Worm (Caenorhabditis elegans) whole organism, L4/young adult: Measurements from ENCODE around the gene F09E10.6.
A peak's percentile ranks its signal among the peaks of the same experiment; 100 is the strongest.

Experiments used
- W03F9.2 ChIP-seq: fragments of 150-350 bp; optimal IDR thresholded peaks from 2 replicates; lab custom pipeline; 2014; ENCODE audit warnings: missing biosample characterization, missing genetic modification characterization
- dao-5 ChIP-seq: sonication (generic microtip); optimal IDR thresholded peaks from 2 replicates; lab custom pipeline; 2016; ENCODE audit warnings: missing genotype, missing genetic modification characterization, moderate library complexity, missing compliant biosample characterization
- him-1 ChIP-seq: sonication (generic microtip); optimal IDR thresholded peaks from 2 replicates; lab custom pipeline; 2016; ENCODE audit warnings: missing genotype, missing genetic modification reagents, missing genetic modification characterization, missing compliant biosample characterization

F09E10.6 gene

ce11 chrX:1497581-1497980 lies at the start of gene F09E10.6:
Gene F09E10.6 (minus strand): TSS chrX:1497681.
- TF ChIP-seq W03F9.2 (no peak), him-1 (tag; lab: Kevin White, UChicago) (no peak), dao-5 (tag; lab: Kevin White, UChicago) (no peak)

- TF ChIP-seq dao-5 (tag; lab: Kevin White, UChicago) (no peak), him-1 (tag; lab: Kevin White, UChicago) (no peak), W03F9.2 (no peak)
Measured at ce11 chrX:1546878-1547555, 49.5 kb upstream of the F09E10.6 start, which contains the start of gene K06A9.1. Gene K06A9.1 (plus strand): TSS chrX:1547505.

ce11 chrX:1543432-1543831 lies 46.0 kb upstream of the F09E10.6 start:
- TF ChIP-seq him-1 (tag; lab: Kevin White, UChicago) (no peak), W03F9.2 (no peak), dao-5 (tag; lab: Kevin White, UChicago) (no peak)

- TF ChIP-seq him-1 (tag; lab: Kevin White, UChicago) (no peak), W03F9.2 (no peak), dao-5 (tag; lab: Kevin White, UChicago) (no peak)
Measured at ce11 chrX:1541072-1541471, 43.6 kb upstream of the F09E10.6 start.

ce11 chrX:1538830-1539229 lies 41.3 kb upstream of the F09E10.6 start:
- TF ChIP-seq W03F9.2 (no peak), dao-5 (tag; lab: Kevin White, UChicago) (no peak), him-1 (tag; lab: Kevin White, UChicago) (no peak)

ce11 chrX:1536138-1536537 lies 38.7 kb upstream of the F09E10.6 start, which contains the start of gene K06A9.2:
Gene K06A9.2 (plus strand): TSS chrX:1536366.
- TF ChIP-seq dao-5 (tag; lab: Kevin White, UChicago) (no peak), W03F9.2 (no peak), him-1 (tag; lab: Kevin White, UChicago) (no peak)

- TF ChIP-seq W03F9.2 = no peak
- TF ChIP-seq him-1 (tag; lab: Kevin White, UChicago) = no peak
- no peak for TF ChIP-seq dao-5 (tag; lab: Kevin White, UChicago)
Measured at ce11 chrX:1535261-1535660, 37.8 kb upstream of the F09E10.6 start, which contains the start of gene K06A9.3. Gene K06A9.3 (minus strand): TSS chrX:1535361.

ce11 chrX:1529013-1529412 lies 31.5 kb upstream of the F09E10.6 start:
- TF ChIP-seq dao-5 (tag; lab: Kevin White, UChicago) = no peak
- TF ChIP-seq him-1 (tag; lab: Kevin White, UChicago) = peak; percentile 37

ce11 chrX:1528107-1528506 lies 30.6 kb upstream of the F09E10.6 start:
- TF ChIP-seq him-1 (tag; lab: Kevin White, UChicago) (no peak), W03F9.2 (no peak), dao-5 (tag; lab: Kevin White, UChicago) (no peak)

- no peak for TF ChIP-seq W03F9.2
- no peak for TF ChIP-seq him-1 (tag; lab: Kevin White, UChicago)
- no peak for TF ChIP-seq dao-5 (tag; lab: Kevin White, UChicago)
Measured at ce11 chrX:1527338-1527737, 29.9 kb upstream of the F09E10.6 start.

- no peak for TF ChIP-seq W03F9.2
- no peak for TF ChIP-seq him-1 (tag; lab: Kevin White, UChicago)
- TF ChIP-seq dao-5 (tag; lab: Kevin White, UChicago) = no peak
Measured at ce11 chrX:1525511-1526172, 28.2 kb upstream of the F09E10.6 start.

ce11 chrX:1524559-1524958 lies 27.1 kb upstream of the F09E10.6 start:
- TF ChIP-seq dao-5 (tag; lab: Kevin White, UChicago) (no peak), him-1 (tag; lab: Kevin White, UChicago) (no peak), W03F9.2 (no peak)

- TF ChIP-seq dao-5 (tag; lab: Kevin White, UChicago) (no peak), W03F9.2 (no peak), him-1 (tag; lab: Kevin White, UChicago) (no peak)
Measured at ce11 chrX:1523272-1523671, 25.8 kb upstream of the F09E10.6 start.

ce11 chrX:1522068-1522467 lies 24.6 kb upstream of the F09E10.6 start:
- TF ChIP-seq W03F9.2 = no peak
- peak; percentile 55 for TF ChIP-seq him-1 (tag; lab: Kevin White, UChicago)
